Fruit fly (Drosophila melanogaster) whole organism, embryonic: Measurements from ENCODE around the gene Cyp4ac3.
A peak's percentile ranks its signal among the peaks of the same experiment; 100 is the strongest.

Experiments
- Ada2b ChIP-seq: fragments of 200-800 bp; sonication (Bioruptor generic); IDR thresholded peaks from 2 replicates; pipeline ENCODE4 v1.3.6; 2022; ENCODE audit warnings: missing biosample characterization, missing genetic modification characterization
- CG10267 ChIP-seq: fragments of 200-800 bp; sonication (Bioruptor generic); optimal IDR thresholded peaks from 2 replicates; lab custom pipeline; 2018; ENCODE audit warnings: missing biosample characterization, mild to moderate bottlenecking, missing genetic modification characterization, moderate library complexity
- CG13775 ChIP-seq: fragments of 200-800 bp; sonication (Bioruptor generic); optimal IDR thresholded peaks from 3 replicates; lab custom pipeline; 2017; ENCODE audit warnings: missing biosample characterization, mild to moderate bottlenecking, missing genetic modification characterization
- CG15011 ChIP-seq: fragments of 200-800 bp; sonication (Bioruptor generic); optimal IDR thresholded peaks from 3 replicates; lab custom pipeline; 2018; ENCODE audit warnings: missing biosample characterization, mild to moderate bottlenecking, missing genetic modification characterization
- CG17186 ChIP-seq: fragments of 200-800 bp; sonication (Bioruptor generic); optimal IDR thresholded peaks from 3 replicates; lab custom pipeline; 2017; ENCODE audit warnings: missing biosample characterization, missing genetic modification reagents, missing genetic modification characterization
- CG17568 ChIP-seq: fragments of 200-800 bp; sonication (Bioruptor generic); optimal IDR thresholded peaks from 2 replicates; lab custom pipeline; 2018; ENCODE audit warnings: missing biosample characterization, mild to moderate bottlenecking, missing genetic modification characterization, moderate library complexity
- CG17802 ChIP-seq: fragments of 200-800 bp; sonication (Bioruptor generic); optimal IDR thresholded peaks from 2 replicates; lab custom pipeline; 2018; ENCODE audit warnings: missing biosample characterization, mild to moderate bottlenecking, missing genetic modification characterization, moderate library complexity
- CG1792 ChIP-seq: fragments of 200-800 bp; sonication (Bioruptor generic); optimal IDR thresholded peaks from 2 replicates; lab custom pipeline; 2016; ENCODE audit warnings: missing biosample characterization, missing genetic modification characterization
- CG2116 ChIP-seq: fragments of 200-800 bp; sonication (Bioruptor generic); optimal IDR thresholded peaks from 3 replicates; lab custom pipeline; 2018; ENCODE audit warnings: missing biosample characterization, mild to moderate bottlenecking, missing genetic modification characterization
- CG2712 ChIP-seq: fragments of 200-800 bp; optimal IDR thresholded peaks from 3 replicates; lab custom pipeline; 2019; ENCODE audit warnings: missing biosample characterization, mild to moderate bottlenecking, missing genetic modification characterization, moderate library complexity
- CG2889 ChIP-seq: fragments of 200-800 bp; sonication (Bioruptor generic); IDR thresholded peaks from 3 replicates; pipeline ENCODE4 v1.3.6; 2022; ENCODE audit warnings: missing biosample characterization, missing genetic modification characterization
- CG30403 ChIP-seq: fragments of 200-800 bp; sonication (Bioruptor generic); optimal IDR thresholded peaks from 3 replicates; lab custom pipeline; 2016; ENCODE audit warnings: missing biosample characterization, missing genetic modification characterization
- CG31365 ChIP-seq: fragments of 200-800 bp; sonication (Bioruptor generic); optimal IDR thresholded peaks from 2 replicates; lab custom pipeline; 2018; ENCODE audit warnings: missing biosample characterization, mild to moderate bottlenecking, missing genetic modification characterization
- CG32772 ChIP-seq: fragments of 200-800 bp; sonication (Bioruptor generic); IDR thresholded peaks from 2 replicates; pipeline ENCODE4 v1.3.6; 2022; ENCODE audit warnings: missing biosample characterization, missing genetic modification characterization
- CG33213 ChIP-seq: fragments of 200-800 bp; sonication (Bioruptor generic); optimal IDR thresholded peaks from 3 replicates; lab custom pipeline; 2016; ENCODE audit warnings: missing biosample characterization, missing genetic modification characterization
- CG3995 ChIP-seq: fragments of 200-800 bp; sonication (Bioruptor generic); optimal IDR thresholded peaks from 3 replicates; lab custom pipeline; 2016; ENCODE audit warnings: missing biosample characterization, missing genetic modification characterization
- CG4730 ChIP-seq: fragments of 200-800 bp; sonication (Bioruptor generic); IDR thresholded peaks from 2 replicates; pipeline ENCODE4 v1.3.6; 2022; ENCODE audit warnings: missing biosample characterization, missing genetic modification characterization
- CG6254 ChIP-seq: fragments of 200-800 bp; sonication (Bioruptor generic); optimal IDR thresholded peaks from 3 replicates; lab custom pipeline; 2017; ENCODE audit warnings: mild to moderate bottlenecking, missing biosample characterization, missing genetic modification reagents, missing genetic modification characterization
- CG6813 ChIP-seq: fragments of 200-800 bp; sonication (Bioruptor generic); optimal IDR thresholded peaks from 2 replicates; lab custom pipeline; 2017; ENCODE audit warnings: missing biosample characterization, missing genetic modification characterization, mild to moderate bottlenecking, moderate library complexity, missing genetic modification reagents
- CG7372 ChIP-seq: fragments of 200-800 bp; sonication (Bioruptor generic); IDR thresholded peaks from 2 replicates; pipeline ENCODE4 v1.3.6; 2022; ENCODE audit warnings: missing biosample characterization, missing genetic modification characterization
- CG8359 ChIP-seq: fragments of 200-800 bp; sonication (Bioruptor generic); optimal IDR thresholded peaks from 2 replicates; lab custom pipeline; 2017; ENCODE audit warnings: missing biosample characterization, mild to moderate bottlenecking, missing genetic modification characterization, borderline replicate concordance
- CG9932 ChIP-seq: fragments of 200-800 bp; sonication (Bioruptor generic); IDR thresholded peaks from 2 replicates; pipeline ENCODE4 v1.3.6; 2022; ENCODE audit warnings: missing biosample characterization, missing genetic modification characterization
- Dip2 ChIP-seq: fragments of 200-800 bp; sonication (Bioruptor generic); IDR thresholded peaks from 2 replicates; pipeline ENCODE4 v1.3.6; 2022; ENCODE audit warnings: missing biosample characterization, missing genetic modification characterization
- Doc2 ChIP-seq: fragments of 200-800 bp; sonication (Bioruptor generic); IDR thresholded peaks from 2 replicates; pipeline ENCODE4 v1.3.6; 2022; ENCODE audit warnings: missing biosample characterization, missing genetic modification characterization
- Doc3 ChIP-seq: fragments of 200-800 bp; sonication (Bioruptor generic); IDR thresholded peaks from 3 replicates; pipeline ENCODE4 v1.3.6; 2022; ENCODE audit warnings: missing biosample characterization, missing genetic modification characterization; ENCODE audit not compliant: partially characterized antibody
- Fer1 ChIP-seq: fragments of 200-800 bp; sonication (Bioruptor generic); optimal IDR thresholded peaks from 2 replicates; lab custom pipeline; 2017; ENCODE audit warnings: missing biosample characterization, mild to moderate bottlenecking, missing genetic modification characterization
- HHEX ChIP-seq: fragments of 200-800 bp; sonication (Bioruptor generic); optimal IDR thresholded peaks from 3 replicates; lab custom pipeline; 2017; ENCODE audit warnings: missing biosample characterization, mild to moderate bottlenecking, missing genetic modification characterization, missing genetic modification reagents
- Hr3 ChIP-seq: fragments of 200-800 bp; sonication (Bioruptor generic); optimal IDR thresholded peaks from 3 replicates; lab custom pipeline; 2016; ENCODE audit warnings: missing biosample characterization, missing genetic modification characterization
- Jarid2 ChIP-seq: fragments of 200-800 bp; sonication (Bioruptor generic); optimal IDR thresholded peaks from 3 replicates; lab custom pipeline; 2017; ENCODE audit warnings: mild to moderate bottlenecking, missing biosample characterization, missing genetic modification reagents, missing genetic modification characterization
- Oaz ChIP-seq: fragments of 200-800 bp; sonication (Bioruptor generic); IDR thresholded peaks from 2 replicates; pipeline ENCODE4 v1.3.6; 2022; ENCODE audit warnings: missing biosample characterization, missing genetic modification characterization
- Side ChIP-seq: fragments of 200-800 bp; sonication (Bioruptor generic); optimal IDR thresholded peaks from 2 replicates; lab custom pipeline; 2016; ENCODE audit warnings: missing biosample characterization, missing genetic modification characterization
- Sin3A ChIP-seq: fragments of >200 bp; optimal IDR thresholded peaks from 2 replicates; lab custom pipeline; 2018
- Six4 ChIP-seq: fragments of 200-800 bp; sonication (Bioruptor generic); optimal IDR thresholded peaks from 2 replicates; lab custom pipeline; 2016; ENCODE audit warnings: missing biosample characterization, missing genetic modification characterization
- Sry-δ ChIP-seq: fragments of 200-800 bp; sonication (Bioruptor generic); optimal IDR thresholded peaks from 2 replicates; lab custom pipeline; 2016; ENCODE audit warnings: missing biosample characterization, missing genetic modification characterization
- bab2 ChIP-seq: fragments of 200-800 bp; sonication (Bioruptor generic); optimal IDR thresholded peaks from 2 replicates; lab custom pipeline; 2016; ENCODE audit warnings: missing biosample characterization, missing genetic modification characterization
- bcd ChIP-seq: fragments of 200-800 bp; sonication (Bioruptor generic); optimal IDR thresholded peaks from 2 replicates; lab custom pipeline; 2017; ENCODE audit warnings: missing biosample characterization, mild to moderate bottlenecking, missing genetic modification characterization
- btn ChIP-seq: fragments of 200-800 bp; sonication (Bioruptor generic); optimal IDR thresholded peaks from 2 replicates; lab custom pipeline; 2016; ENCODE audit warnings: missing biosample characterization, missing genetic modification characterization
- chif ChIP-seq, 2 experiments: fragments of 200-800 bp; sonication (Bioruptor generic); optimal IDR thresholded peaks; 3 replicates each; lab custom pipeline; 2016; ENCODE audit warnings: missing biosample characterization in 2 of 2, missing genetic modification characterization in 2 of 2
- fd64A ChIP-seq: fragments of 200-800 bp; sonication (Bioruptor generic); optimal IDR thresholded peaks from 3 replicates; lab custom pipeline; 2018; ENCODE audit warnings: missing biosample characterization, mild to moderate bottlenecking, missing genetic modification characterization
- gce ChIP-seq: fragments of 200-800 bp; sonication (Bioruptor generic); IDR thresholded peaks from 3 replicates; pipeline ENCODE4 v1.3.6; 2022; ENCODE audit warnings: missing biosample characterization, missing genetic modification characterization
- gcm ChIP-seq: fragments of 200-800 bp; sonication (Bioruptor generic); optimal IDR thresholded peaks from 2 replicates; lab custom pipeline; 2019; ENCODE audit warnings: missing biosample characterization, mild to moderate bottlenecking, missing genetic modification characterization, moderate library complexity
- gcm2 ChIP-seq: fragments of 200-800 bp; sonication (Bioruptor generic); optimal IDR thresholded peaks from 2 replicates; lab custom pipeline; 2016; ENCODE audit warnings: missing biosample characterization, missing genetic modification characterization
- grn ChIP-seq: fragments of 200-800 bp; sonication (Bioruptor generic); optimal IDR thresholded peaks from 3 replicates; lab custom pipeline; 2017; ENCODE audit warnings: missing biosample characterization, missing genetic modification characterization
- jigr1 ChIP-seq: fragments of 200-800 bp; sonication (Bioruptor generic); IDR thresholded peaks from 3 replicates; pipeline ENCODE4 v1.3.6; 2022; ENCODE audit warnings: missing biosample characterization, missing genetic modification characterization
- pzg ChIP-seq: fragments of 200-800 bp; sonication (Bioruptor generic); optimal IDR thresholded peaks from 3 replicates; lab custom pipeline; 2018; ENCODE audit warnings: missing biosample characterization, mild to moderate bottlenecking, missing genetic modification characterization, moderate library complexity
- shn ChIP-seq: fragments of 200-800 bp; sonication (Bioruptor generic); optimal IDR thresholded peaks from 3 replicates; lab custom pipeline; 2016; ENCODE audit warnings: missing biosample characterization, missing genetic modification characterization
- slou ChIP-seq: fragments of 200-800 bp; sonication (Bioruptor generic); optimal IDR thresholded peaks from 3 replicates; lab custom pipeline; 2016; ENCODE audit warnings: missing biosample characterization, missing genetic modification characterization
- wdn ChIP-seq: fragments of 200-800 bp; sonication (Bioruptor generic); IDR thresholded peaks from 2 replicates; pipeline ENCODE4 v1.3.6; 2022; ENCODE audit warnings: missing biosample characterization, missing genetic modification characterization
- zfh1 ChIP-seq: fragments of 200-800 bp; sonication (Bioruptor generic); IDR thresholded peaks from 3 replicates; pipeline ENCODE4 v1.3.6; 2022; ENCODE audit warnings: missing biosample characterization, missing genetic modification characterization

The Cyp4ac3 gene

dm6 chr2L:5302692-5303043 lies 34.4 kb downstream of the Cyp4ac3 start:
- 0 out of 3 replicates have a peak, but pooled peaks have one; percentile 17 for TF ChIP-seq zfh1 (GFP tag; lab: Robert Waterston, UW)
- TF ChIP-seq Jarid2 (GFP tag; lab: Kevin White, UChicago), result no peak
- no peak for TF ChIP-seq Oaz (GFP tag; lab: Robert Waterston, UW)

dm6 chr2L:5303044-5303904 lies 35.0 kb downstream of the Cyp4ac3 start:
- peak; percentile 35 for TF ChIP-seq HHEX (GFP tag; lab: Kevin White, UChicago)
- no peak for TF ChIP-seq CG13775 (GFP tag; lab: Kevin White, UChicago)
- TF ChIP-seq CG8359 (GFP tag; lab: Kevin White, UChicago), result peak; percentile 23
- TF ChIP-seq CG17802 (tag; lab: Kevin White, UChicago), result peak; percentile 26
- peak; percentile 93 for TF ChIP-seq CG7372 (GFP tag; lab: Robert Waterston, UW)
- no peak for TF ChIP-seq CG10267 (tag; lab: Kevin White, UChicago)
- no peak for TF ChIP-seq Dip2 (GFP tag; lab: Robert Waterston, UW)
- peak; percentile 42 for TF ChIP-seq bcd (GFP tag; lab: Kevin White, UChicago)
- no peak for TF ChIP-seq CG2116 (GFP tag; lab: Kevin White, UChicago)
- peak; percentile 0 for TF ChIP-seq CG15011 (GFP tag; lab: Kevin White, UChicago)
- TF ChIP-seq Ada2b (GFP tag; lab: Robert Waterston, UW), result no peak
- peak; percentile 72 for TF ChIP-seq CG6813
- no peak for TF ChIP-seq chif (GFP tag; optimal IDR thresholded peaks at IDR 0.05; lab: Kevin White, UChicago)
- TF ChIP-seq Doc3, result no peak
- no peak for TF ChIP-seq btn (GFP tag; lab: Kevin White, UChicago)
- TF ChIP-seq Side (GFP tag; lab: Kevin White, UChicago), result no peak
- peak; percentile 59 for TF ChIP-seq fd64A (GFP tag; lab: Kevin White, UChicago)
- no peak for TF ChIP-seq bab2
- TF ChIP-seq gce (GFP tag; lab: Robert Waterston, UW), result 0 out of 3 replicates have a peak, but pooled peaks have one; percentile 16
- TF ChIP-seq Sin3A (lab: Kevin White, UChicago), result no peak
- no peak for TF ChIP-seq CG3995 (GFP tag; lab: Kevin White, UChicago)
- no peak for TF ChIP-seq Hr3 (GFP tag; lab: Kevin White, UChicago)
- no peak for TF ChIP-seq wdn
- no peak for TF ChIP-seq CG2889
- TF ChIP-seq CG9932 (GFP tag; lab: Robert Waterston, UW), result no peak
- no peak for TF ChIP-seq CG1792 (GFP tag; lab: Kevin White, UChicago)
- TF ChIP-seq CG30403, result no peak
- no peak for TF ChIP-seq grn (GFP tag; lab: Kevin White, UChicago)
- no peak for TF ChIP-seq CG2712 (tag; lab: Kevin White, UChicago)
- TF ChIP-seq CG33213, result no peak
- no peak for TF ChIP-seq CG32772
- peak; percentile 19 for TF ChIP-seq Fer1 (GFP tag; lab: Kevin White, UChicago)
- TF ChIP-seq Sry-δ, result no peak
- TF ChIP-seq gcm2 (GFP tag; lab: Kevin White, UChicago), result no peak
- TF ChIP-seq gcm (GFP tag; lab: Kevin White, UChicago), result no peak
- no peak for TF ChIP-seq CG17186 (GFP tag; lab: Kevin White, UChicago)
- TF ChIP-seq CG31365 (tag; lab: Kevin White, UChicago), result no peak
- TF ChIP-seq CG4730 (GFP tag; lab: Robert Waterston, UW), result no peak
- no peak for TF ChIP-seq Six4 (GFP tag; lab: Kevin White, UChicago)
- TF ChIP-seq shn (GFP tag; lab: Kevin White, UChicago), result no peak
- peak; percentile 29 for TF ChIP-seq CG6254 (GFP tag; lab: Kevin White, UChicago)
- no peak for TF ChIP-seq slou (GFP tag; lab: Kevin White, UChicago)
- TF ChIP-seq pzg (GFP tag; lab: Kevin White, UChicago), result no peak
- no peak for TF ChIP-seq jigr1 (GFP tag; lab: Robert Waterston, UW)
- TF ChIP-seq CG17568 (GFP tag; lab: Kevin White, UChicago), result no peak
- TF ChIP-seq Doc2 (GFP tag; lab: Robert Waterston, UW), result no peak
